Fruit fly (Drosophila melanogaster) whole organism, pupa: ENCODE results near the gene Polr2A.

Experiments used
- CG10348 ChIP-seq: fragments of 200-800 bp; sonication (Bioruptor generic); IDR thresholded peaks from 2 replicates; pipeline ENCODE4 v1.3.6; 2022; ENCODE audit warnings: missing biosample characterization, missing genetic modification characterization
- CG34367 ChIP-seq: fragments of 200-800 bp; sonication (Bioruptor generic); optimal IDR thresholded peaks from 2 replicates; lab custom pipeline; 2018; ENCODE audit warnings: missing biosample characterization, mild to moderate bottlenecking, missing genetic modification characterization
- CG8159 ChIP-seq: fragments of 200-800 bp; sonication (Bioruptor generic); optimal IDR thresholded peaks from 3 replicates; lab custom pipeline; 2018; ENCODE audit warnings: missing biosample characterization, mild to moderate bottlenecking, missing genetic modification characterization, moderate library complexity
- CG8301 ChIP-seq: fragments of 200-800 bp; sonication (Bioruptor generic); optimal IDR thresholded peaks from 2 replicates; lab custom pipeline; 2018; ENCODE audit warnings: missing biosample characterization, mild to moderate bottlenecking, missing genetic modification characterization
- EcR ChIP-seq: fragments of 200-800 bp; sonication (Bioruptor generic); optimal IDR thresholded peaks from 3 replicates; lab custom pipeline; 2019; ENCODE audit warnings: missing biosample characterization, missing genetic modification characterization, mild to moderate bottlenecking, moderate library complexity, missing genetic modification reagents
- Ets98B ChIP-seq: fragments of 200-800 bp; sonication (Bioruptor generic); IDR thresholded peaks from 2 replicates; pipeline ENCODE4 v1.3.6; 2022; ENCODE audit warnings: missing biosample characterization, missing genetic modification characterization
- Pif1B ChIP-seq: fragments of 200-800 bp; sonication (Bioruptor generic); optimal IDR thresholded peaks from 3 replicates; lab custom pipeline; 2016; ENCODE audit warnings: missing biosample characterization, missing genetic modification characterization
- fd96Ca ChIP-seq: fragments of 200-800 bp; sonication (Bioruptor generic); IDR thresholded peaks from 3 replicates; pipeline ENCODE4 v1.3.6; 2022; ENCODE audit warnings: missing biosample characterization, missing genetic modification characterization
- gl ChIP-seq: fragments of 200-800 bp; sonication (Bioruptor generic); optimal IDR thresholded peaks from 2 replicates; lab custom pipeline; 2018; ENCODE audit warnings: missing biosample characterization, mild to moderate bottlenecking, missing genetic modification characterization
- rn ChIP-seq: fragments of 200-800 bp; sonication (Bioruptor generic); IDR thresholded peaks from 2 replicates; pipeline ENCODE4 v1.3.6; 2022; ENCODE audit warnings: missing biosample characterization, missing genetic modification characterization

DNA sequence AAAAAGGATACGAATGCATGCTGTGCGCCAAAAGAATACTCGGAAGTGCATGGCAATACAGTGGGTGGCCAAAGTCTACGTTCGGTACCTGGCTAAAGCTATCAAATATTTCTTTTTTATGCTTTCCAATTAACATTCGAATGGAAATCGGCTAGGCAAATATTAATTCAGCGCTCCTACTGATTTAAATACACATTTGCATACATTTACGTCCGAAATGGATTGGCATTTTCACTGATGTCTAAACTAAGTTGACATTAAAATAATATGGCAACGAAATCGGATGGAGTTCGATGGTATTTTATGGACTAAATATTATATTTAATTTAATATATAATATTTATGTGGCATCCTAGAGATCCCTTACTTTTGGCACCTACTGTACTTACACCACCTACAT, 27.6 kb downstream of the Polr2A start:
- TF ChIP-seq rn (no peak), EcR (GFP tag; lab: Kevin White, UChicago) (no peak), Pif1B (GFP tag; lab: Kevin White, UChicago) (no peak), CG8159 (tag; lab: Kevin White, UChicago) (peak; percentile 63), gl (no peak), fd96Ca (GFP tag; lab: Robert Waterston, UW) (no peak), CG34367 (peak; percentile 28), CG8301 (peak; percentile 6), CG10348 (no peak), Ets98B (GFP tag; lab: Robert Waterston, UW) (no peak)
